Fruit fly (Drosophila melanogaster) whole organism, prepupa: ENCODE results near the gene lbl.

Source experiments
- CG16779 ChIP-seq: fragments of 200-800 bp; sonication (Bioruptor generic); optimal IDR thresholded peaks from 3 replicates; lab custom pipeline; 2017; ENCODE audit warnings: missing biosample characterization, mild to moderate bottlenecking, missing genetic modification characterization
- CG6808 ChIP-seq: fragments of 200-800 bp; sonication (Bioruptor generic); optimal IDR thresholded peaks from 3 replicates; lab custom pipeline; 2017; ENCODE audit warnings: missing biosample characterization, missing genetic modification characterization, mild to moderate bottlenecking, moderate library complexity, missing genetic modification reagents
- CG8119 ChIP-seq: fragments of 200-800 bp; sonication (Bioruptor generic); IDR thresholded peaks from 3 replicates; pipeline ENCODE4 v1.3.6; 2022; ENCODE audit warnings: missing biosample characterization, missing genetic modification characterization
- CG8632 ChIP-seq: fragments of 200-800 bp; sonication (Bioruptor generic); optimal IDR thresholded peaks from 3 replicates; lab custom pipeline; 2016; ENCODE audit warnings: missing biosample characterization, missing genetic modification characterization
- Gug ChIP-seq: fragments of 200-800 bp; sonication (Bioruptor generic); IDR thresholded peaks from 2 replicates; pipeline ENCODE4 v1.3.6; 2022; ENCODE audit warnings: missing biosample characterization, missing genetic modification characterization
- Lpt ChIP-seq: fragments of 200-800 bp; sonication (Bioruptor generic); optimal IDR thresholded peaks from 3 replicates; lab custom pipeline; 2016; ENCODE audit warnings: missing biosample characterization, missing genetic modification characterization
- Smox ChIP-seq: fragments of 200-800 bp; sonication (Bioruptor generic); optimal IDR thresholded peaks from 3 replicates; lab custom pipeline; 2016; ENCODE audit warnings: missing biosample characterization, missing genetic modification characterization
- achi ChIP-seq: fragments of 200-800 bp; sonication (Bioruptor generic); optimal IDR thresholded peaks from 3 replicates; lab custom pipeline; 2016; ENCODE audit warnings: missing biosample characterization, missing genetic modification characterization
- eg ChIP-seq: fragments of 200-800 bp; sonication (Bioruptor generic); IDR thresholded peaks from 3 replicates; pipeline ENCODE4 v1.3.6; 2022; ENCODE audit warnings: missing biosample characterization, missing genetic modification characterization
- lz ChIP-seq: fragments of 200-800 bp; sonication (Bioruptor generic); optimal IDR thresholded peaks from 3 replicates; lab custom pipeline; 2016; ENCODE audit warnings: missing biosample characterization, missing genetic modification characterization
- ss ChIP-seq, 2 experiments: fragments of 200-800 bp; sonication (Bioruptor generic); optimal IDR thresholded peaks; 2 replicates in 1 of 2; 3 replicates in 1 of 2; lab custom pipeline; 2017 to 2018; ENCODE audit warnings: mild to moderate bottlenecking in 2 of 2, missing biosample characterization in 2 of 2, missing genetic modification characterization in 2 of 2, moderate library complexity in 1 of 2
- svp ChIP-seq: fragments of 200-800 bp; sonication (Bioruptor generic); peaks from one replicate; lab custom pipeline; 2016; ENCODE audit warnings: missing biosample characterization, missing genetic modification characterization

- TF ChIP-seq Gug (GFP tag; lab: Robert Waterston, UW) (no peak), Smox (GFP tag; lab: Kevin White, UChicago) (no peak), CG6808 (GFP tag; lab: Kevin White, UChicago) (no peak), eg (GFP tag; lab: Robert Waterston, UW) (no peak), svp (GFP tag; lab: Kevin White, UChicago) (no peak), Lpt (no peak), CG8632 (GFP tag; lab: Kevin White, UChicago) (no peak), ss (GFP tag; optimal IDR thresholded peaks at IDR 0.05; lab: Kevin White, UChicago) (no peak), CG8119 (GFP tag; lab: Robert Waterston, UW) (no peak), lz (no peak), CG16779 (tag; lab: Kevin White, UChicago) (no peak), achi (no peak)
Measured at dm6 chr3R:21392221-21392620, 41.7 kb downstream of the lbl start.
